Worm (Caenorhabditis elegans): ENCODE results near the gene H10E21.1.
A peak's percentile ranks its signal among the peaks of the same experiment; 100 is the strongest.

The H10E21.1 gene

ce11 chrIII:25582-25996 is 10.0 kb downstream of the H10E21.1 start:
- TF ChIP-seq somi-1 (GFP tag; optimal IDR thresholded peaks at IDR 0.05) (no peak), mcd-1 (GFP tag; IDR thresholded peaks at IDR 0.05) (peak; percentile 67), fkh-3 (tag; optimal IDR thresholded peaks at IDR 0.05) (no peak), F37B4.10 (GFP tag; IDR thresholded peaks at IDR 0.05) (no peak), K11D2.4 (GFP tag; IDR thresholded peaks at IDR 0.05) (peak; percentile 74), ets-4 (GFP tag; optimal IDR thresholded peaks at IDR 0.05) (no peak), C17E4.6 (GFP tag; IDR thresholded peaks at IDR 0.05) (no peak), athp-1 (tag; optimal IDR thresholded peaks at IDR 0.05) (no peak), hlh-12 (tag; optimal IDR thresholded peaks at IDR 0.05) (no peak), lsy-27 (tag; optimal IDR thresholded peaks at IDR 0.05; ENCODE audit: borderline replicate concordance, insufficient read depth) (no peak), lin-26 (GFP tag; IDR thresholded peaks at IDR 0.05) (0 out of 2 replicates have a peak, but pooled peaks have one; percentile 33), cebp-1 (GFP tag; IDR thresholded peaks at IDR 0.05) (no peak), cebp-1 (tag; optimal IDR thresholded peaks at IDR 0.05) (peak; percentile 66), lin-35 (GFP tag; optimal IDR thresholded peaks at IDR 0.05) (peak in 1 of 3 experiments; percentile 42), ztf-26 (tag; optimal IDR thresholded peaks at IDR 0.05) (no peak), snpc-1.3 (tag; optimal IDR thresholded peaks at IDR 0.05; ENCODE audit: insufficient read depth) (no peak), egl-18 (GFP tag; IDR thresholded peaks at IDR 0.05) (no peak), snpc-1.1 (tag; optimal IDR thresholded peaks at IDR 0.05; ENCODE audit: insufficient read depth) (no peak), nhr-90 (tag; optimal IDR thresholded peaks at IDR 0.05) (no peak), lin-40 (tag; optimal IDR thresholded peaks at IDR 0.05) (peak; percentile 50), attf-5 (GFP tag; optimal IDR thresholded peaks at IDR 0.05) (peak; percentile 22), B0019.2 (GFP tag; conservative IDR thresholded peaks at IDR 0.05) (no peak), snpc-3.4 (tag; optimal IDR thresholded peaks at IDR 0.05) (no peak), hmg-1.2 (GFP tag; IDR thresholded peaks at IDR 0.05) (peak; percentile 64; the same call in 1 of the 2 replicates), K12H6.12 (tag; optimal IDR thresholded peaks at IDR 0.05) (peak; percentile 42), madf-8 (GFP tag; conservative IDR thresholded peaks at IDR 0.05) (no peak), snpc-4 (GFP tag; optimal IDR thresholded peaks at IDR 0.05) (no peak), snpc-4 (tag; optimal IDR thresholded peaks at IDR 0.05) (no peak), T26A5.8 (tag; optimal IDR thresholded peaks at IDR 0.05) (no peak), nhr-179 (tag; optimal IDR thresholded peaks at IDR 0.05) (no peak), egrh-3 (GFP tag; IDR thresholded peaks at IDR 0.05) (peak; percentile 79), F22D6.2 (tag; optimal IDR thresholded peaks at IDR 0.05) (no peak), T07F8.4 (tag; optimal IDR thresholded peaks at IDR 0.05) (no peak), chd-7 (tag; optimal IDR thresholded peaks at IDR 0.05) (peak; percentile 67), ceh-27 (GFP tag; optimal IDR thresholded peaks at IDR 0.05) (peak; percentile 33), lin-54 (GFP tag; optimal IDR thresholded peaks at IDR 0.05) (peak; percentile 16), hlh-26 (GFP tag; conservative IDR thresholded peaks at IDR 0.05) (no peak), atf-7 (tag; optimal IDR thresholded peaks at IDR 0.05) (peak; percentile 31), F10E7.11 (tag; optimal IDR thresholded peaks at IDR 0.05) (no peak), nfyb-1 (GFP tag; IDR thresholded peaks at IDR 0.05) (peak; percentile 61; the same call in 1 of the 2 replicates), zfh-2 (GFP tag; conservative IDR thresholded peaks at IDR 0.05) (peak; percentile 96), pbrm-1 (GFP tag; IDR thresholded peaks at IDR 0.05) (0 out of 2 replicates have a peak, but pooled peaks have one; percentile 24), Y53F4B.3 (GFP tag; IDR thresholded peaks at IDR 0.05) (no peak), Y56A3A.18 (GFP tag; IDR thresholded peaks at IDR 0.05) (0 out of 2 replicates have a peak, but pooled peaks have one; percentile 23), bed-1 (GFP tag; IDR thresholded peaks at IDR 0.05) (no peak), madf-10 (tag; optimal IDR thresholded peaks at IDR 0.05) (peak; percentile 39), nhr-27 (tag; optimal IDR thresholded peaks at IDR 0.05) (no peak), Y79H2A.3 (GFP tag; conservative IDR thresholded peaks at IDR 0.05) (no peak), F33H1.4 (GFP tag; IDR thresholded peaks at IDR 0.05) (no peak)
